Fruit fly (Drosophila melanogaster) whole organism, embryonic: ENCODE measurements around the gene CG31268.

Experiments
- Atf3 ChIP-seq: fragments of 200-800 bp; sonication (Bioruptor generic); optimal IDR thresholded peaks from 3 replicates; lab custom pipeline; 2016; ENCODE audit warnings: missing biosample characterization, missing genetic modification characterization
- CG13287 ChIP-seq: fragments of 200-800 bp; sonication (Bioruptor generic); IDR thresholded peaks from 2 replicates; pipeline ENCODE4 v1.3.6; 2022; ENCODE audit warnings: missing biosample characterization, missing genetic modification characterization; ENCODE audit not compliant: partially characterized antibody
- CG18011 ChIP-seq: fragments of 200-800 bp; sonication (Bioruptor generic); optimal IDR thresholded peaks from 2 replicates; lab custom pipeline; 2017; ENCODE audit warnings: missing biosample characterization, missing genetic modification characterization, mild to moderate bottlenecking, moderate library complexity, missing genotype
- CG4617 ChIP-seq: fragments of 200-800 bp; sonication (Bioruptor generic); optimal IDR thresholded peaks from 3 replicates; lab custom pipeline; 2016; ENCODE audit warnings: missing biosample characterization, missing genetic modification characterization, borderline replicate concordance
- Dfd ChIP-seq, 2 experiments: fragments of >200 bp; optimal IDR thresholded peaks; 2 replicates each; lab custom pipeline; 2017; ENCODE audit warnings: missing biosample characterization in 2 of 2, missing genetic modification characterization in 2 of 2
- Gug ChIP-seq: fragments of 200-800 bp; sonication (Bioruptor generic); IDR thresholded peaks from 4 replicates; pipeline ENCODE4 v1.3.6; 2022; ENCODE audit warnings: missing biosample characterization, missing genetic modification characterization
- NC2α ChIP-seq: fragments of 200-800 bp; sonication (Bioruptor generic); optimal IDR thresholded peaks from 2 replicates; lab custom pipeline; 2016; ENCODE audit warnings: missing biosample characterization, missing genetic modification characterization
- ham ChIP-seq: fragments of 200-800 bp; sonication (Bioruptor generic); IDR thresholded peaks from 2 replicates; pipeline ENCODE4 v1.3.6; 2022; ENCODE audit warnings: missing biosample characterization, missing genetic modification characterization
- pan ChIP-seq, 4 experiments: fragments of >200 bp in 3 of 4; fragments of 200-800 bp in 1 of 4; sonication (Bioruptor generic) in 1 of 4; optimal IDR thresholded peaks in 3 of 4; IDR thresholded peaks in 1 of 4; 2 replicates each; pipeline versions ENCODE4 v1.3.6 to Lab custom; 2017 to 2022; ENCODE audit warnings: missing biosample characterization in 2 of 4, missing genetic modification characterization in 2 of 4, mixed read lengths in 1 of 4
- ssp ChIP-seq: fragments of 200-800 bp; sonication (Bioruptor generic); IDR thresholded peaks from 2 replicates; pipeline ENCODE4 v1.3.6; 2022; ENCODE audit warnings: missing biosample characterization, missing genetic modification characterization

DNA sequence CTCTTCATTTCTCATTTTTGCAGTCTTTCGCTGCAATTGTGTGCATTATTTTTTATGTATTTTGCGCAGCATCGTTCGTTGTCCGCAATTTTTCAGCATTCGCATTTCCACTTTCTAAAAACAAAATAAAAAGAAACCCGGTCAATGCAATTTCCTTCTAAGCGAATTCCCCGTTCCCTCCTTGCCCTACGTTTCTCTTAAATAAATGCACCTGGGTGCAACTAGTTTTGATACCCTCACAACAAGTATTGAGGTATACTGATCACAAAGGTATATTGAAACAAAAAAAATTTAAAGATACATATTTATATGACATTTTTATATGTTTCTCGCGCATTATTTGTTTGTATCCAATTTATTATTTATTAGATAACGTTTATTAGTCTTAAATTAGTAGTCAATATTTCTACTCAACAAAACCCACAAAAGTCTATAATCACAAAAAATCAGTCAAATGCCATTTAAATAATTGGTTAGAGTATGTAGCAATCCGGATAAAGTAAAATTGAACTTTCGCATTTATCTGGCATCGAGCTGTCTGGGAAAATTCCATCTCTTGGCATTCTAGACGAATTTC is 49.8 kb downstream of the CG31268 start:
- TF ChIP-seq CG18011 (GFP tag; lab: Kevin White, UChicago): no peak
- TF ChIP-seq NC2α (GFP tag; lab: Kevin White, UChicago): no peak
- no peak for TF ChIP-seq ssp (GFP tag; lab: Robert Waterston, UW)
- no peak for TF ChIP-seq CG4617
- TF ChIP-seq Atf3 (GFP tag; lab: Kevin White, UChicago): no peak
- TF ChIP-seq ham: no peak
- no peak for TF ChIP-seq pan (optimal IDR thresholded peaks at IDR 0.05; lab: Kevin White, UChicago)
- no peak for TF ChIP-seq pan (GFP tag; optimal IDR thresholded peaks at IDR 0.05 in 1 of 2, IDR thresholded peaks at IDR 0.05 in 1 of 2)
- TF ChIP-seq Gug: no peak
- TF ChIP-seq CG13287 (GFP tag; lab: Robert Waterston, UW): no peak
- TF ChIP-seq Dfd (GFP tag; optimal IDR thresholded peaks at IDR 0.05; lab: Kevin White, UChicago): no peak
